Worm (Caenorhabditis elegans) whole organism, L2 larva: ENCODE results near the gene srx-38.

Source experiments
- R02D3.7 ChIP-seq: fragments of 150-350 bp; optimal IDR thresholded peaks from 2 replicates; lab custom pipeline; 2014; ENCODE audit warnings: missing biosample characterization, missing genetic modification characterization
- elt-3 ChIP-seq: sonication (generic microtip); optimal IDR thresholded peaks from 2 replicates; lab custom pipeline; 2017; ENCODE audit warnings: missing biosample characterization, missing genetic modification characterization
- nhr-12 ChIP-seq: fragments of 150-350 bp; optimal IDR thresholded peaks from 2 replicates; lab custom pipeline; 2014; ENCODE audit warnings: missing biosample characterization, missing genetic modification characterization
- nhr-6 ChIP-seq: fragments of 150-350 bp; optimal IDR thresholded peaks from 2 replicates; lab custom pipeline; 2014; ENCODE audit warnings: missing biosample characterization, missing genetic modification characterization
- unc-62 ChIP-seq: fragments of 150-350 bp; optimal IDR thresholded peaks from 2 replicates; lab custom pipeline; 2014; ENCODE audit warnings: missing biosample characterization, missing genetic modification reagents, missing genetic modification characterization
- zag-1 ChIP-seq: fragments of 150-350 bp; optimal IDR thresholded peaks from 2 replicates; lab custom pipeline; 2014; ENCODE audit warnings: missing biosample characterization, missing genetic modification characterization
- ztf-11 ChIP-seq: sonication (generic microtip); optimal IDR thresholded peaks from 2 replicates; lab custom pipeline; 2017; ENCODE audit warnings: missing biosample characterization, missing genetic modification characterization

DNA sequence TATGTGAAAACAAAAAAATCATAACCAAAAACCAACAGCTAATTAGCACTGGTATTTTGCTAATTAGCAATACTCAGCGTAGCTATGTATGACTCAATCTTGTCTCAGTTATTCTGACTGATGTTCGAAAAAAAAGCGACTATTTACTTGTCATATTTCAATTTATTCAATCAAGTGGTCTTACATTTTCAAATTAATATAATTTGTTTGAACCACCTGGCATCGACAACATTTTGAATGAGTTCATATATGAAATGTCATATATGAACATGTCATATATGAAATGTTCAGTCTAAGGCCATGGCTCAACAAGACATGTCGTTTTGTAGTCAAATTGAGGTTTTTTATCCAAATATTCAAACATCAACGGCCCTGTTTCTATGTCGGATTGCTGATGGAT is 10.0 kb upstream of the srx-38 start, which contains the start of gene srw-140:
- TF ChIP-seq elt-3 (no peak), nhr-12 (tag; lab: Kevin White, UChicago) (no peak), ztf-11 (tag; lab: Kevin White, UChicago) (no peak), nhr-6 (tag; lab: Kevin White, UChicago) (no peak), zag-1 (no peak), R02D3.7 (tag; lab: Kevin White, UChicago) (no peak), unc-62 (GFP tag; lab: Kevin White, UChicago) (no peak)
